Worm (Caenorhabditis elegans) whole organism, young adult: ENCODE measurements around the gene M01H9.4.

ENCODE experiments used
- B0019.2 ChIP-seq: fragments of 200-800 bp; sonication (Bioruptor generic); conservative IDR thresholded peaks from 2 replicates; pipeline ENCODE4 v1.3.6; 2022; ENCODE audit warnings: missing genetic modification reagents, missing genetic modification characterization, missing compliant biosample characterization
- B0261.1 ChIP-seq: sonication (generic microtip); optimal IDR thresholded peaks from 2 replicates; lab custom pipeline; 2016; ENCODE audit warnings: mild to moderate bottlenecking, missing genetic modification characterization, moderate library complexity, missing compliant biosample characterization
- F22D6.2 ChIP-seq: sonication (generic microtip); optimal IDR thresholded peaks from 2 replicates; lab custom pipeline; 2016; ENCODE audit warnings: mild to moderate bottlenecking, missing genetic modification characterization, missing compliant biosample characterization
- F33H1.4 ChIP-seq: fragments of 200-800 bp; sonication (Bioruptor generic); IDR thresholded peaks from 2 replicates; pipeline ENCODE4 v1.3.6; 2022; ENCODE audit warnings: missing genetic modification reagents, missing genetic modification characterization, missing compliant biosample characterization
- F39B2.1 ChIP-seq: fragments of 200-800 bp; sonication (Bioruptor generic); IDR thresholded peaks from 2 replicates; pipeline ENCODE4 v1.3.6; 2022; ENCODE audit warnings: missing genetic modification reagents, missing genetic modification characterization, missing compliant biosample characterization
- F49E8.2 ChIP-seq: sonication (generic microtip); optimal IDR thresholded peaks from 3 replicates; lab custom pipeline; 2017; ENCODE audit warnings: missing genetic modification characterization, mild to moderate bottlenecking, missing compliant biosample characterization, antibody characterized with exemption, moderate library complexity; ENCODE audit not compliant: insufficient read depth
- Y53F4B.3 ChIP-seq: fragments of 200-800 bp; sonication (Bioruptor generic); IDR thresholded peaks from 2 replicates; pipeline ENCODE4 v1.3.6; 2022; ENCODE audit warnings: missing genetic modification reagents, missing genetic modification characterization, missing compliant biosample characterization
- Y67H2A.10 ChIP-seq: fragments of 200-800 bp; sonication (Bioruptor generic); conservative IDR thresholded peaks from 2 replicates; pipeline ENCODE4 v1.3.6; 2022; ENCODE audit warnings: missing genetic modification reagents, missing genetic modification characterization, missing compliant biosample characterization
- aptf-2 ChIP-seq: fragments of 200-800 bp; sonication (Bioruptor generic); conservative IDR thresholded peaks from 2 replicates; pipeline ENCODE4 v1.3.6; 2022; ENCODE audit warnings: missing genetic modification reagents, missing genetic modification characterization, missing compliant biosample characterization
- atf-7 ChIP-seq: sonication (generic microtip); optimal IDR thresholded peaks from 2 replicates; lab custom pipeline; 2017; ENCODE audit warnings: mild to moderate bottlenecking, missing genetic modification characterization, missing compliant biosample characterization
- athp-1 ChIP-seq: sonication (generic microtip); optimal IDR thresholded peaks from 2 replicates; lab custom pipeline; 2017; ENCODE audit warnings: mild to moderate bottlenecking, missing genetic modification characterization, missing compliant biosample characterization
- attf-3 ChIP-seq: fragments of 200-800 bp; sonication (Bioruptor generic); conservative IDR thresholded peaks from 2 replicates; pipeline ENCODE4 v1.3.6; 2022; ENCODE audit warnings: missing genetic modification reagents, missing genetic modification characterization, missing compliant biosample characterization
- bed-1 ChIP-seq: fragments of 200-800 bp; sonication (Bioruptor generic); IDR thresholded peaks from 2 replicates; pipeline ENCODE4 v1.3.6; 2022; ENCODE audit warnings: missing genetic modification reagents, missing genetic modification characterization, missing compliant biosample characterization
- ceh-100 ChIP-seq: fragments of 200-800 bp; sonication (Bioruptor generic); IDR thresholded peaks from 2 replicates; pipeline ENCODE4 v1.3.6; 2022; ENCODE audit warnings: missing genetic modification reagents, missing genetic modification characterization, missing compliant biosample characterization
- efl-1 ChIP-seq: fragments of 150-350 bp; optimal IDR thresholded peaks from 2 replicates; lab custom pipeline; 2014; ENCODE audit warnings: missing biosample characterization, missing genetic modification reagents, missing genetic modification characterization
- egl-18 ChIP-seq: fragments of 200-800 bp; sonication (Bioruptor generic); IDR thresholded peaks from 2 replicates; pipeline ENCODE4 v1.3.6; 2022; ENCODE audit warnings: missing genetic modification reagents, missing genetic modification characterization, missing compliant biosample characterization
- egrh-3 ChIP-seq: fragments of 200-800 bp; sonication (Bioruptor generic); IDR thresholded peaks from 2 replicates; pipeline ENCODE4 v1.3.6; 2022; ENCODE audit warnings: missing genetic modification reagents, missing genetic modification characterization, missing compliant biosample characterization
- ekl-4 ChIP-seq: fragments of 200-800 bp; sonication (Bioruptor generic); IDR thresholded peaks from 2 replicates; pipeline ENCODE4 v1.3.6; 2022; ENCODE audit warnings: missing genetic modification reagents, missing genetic modification characterization, missing compliant biosample characterization
- ets-4 ChIP-seq: fragments of 200-800 bp; sonication (Bioruptor generic); optimal IDR thresholded peaks from 2 replicates; lab custom pipeline; 2018; ENCODE audit warnings: mild to moderate bottlenecking, missing genetic modification characterization, missing compliant biosample characterization
- fkh-3 ChIP-seq: sonication (generic microtip); optimal IDR thresholded peaks from 2 replicates; lab custom pipeline; 2016; ENCODE audit warnings: mild to moderate bottlenecking, missing genetic modification characterization, missing compliant biosample characterization
- gei-17 ChIP-seq: fragments of 200-800 bp; sonication (Bioruptor generic); optimal IDR thresholded peaks from 2 replicates; lab custom pipeline; 2018; ENCODE audit warnings: mild to moderate bottlenecking, missing genetic modification characterization, missing compliant biosample characterization
- hlh-26 ChIP-seq: fragments of 200-800 bp; sonication (Bioruptor generic); conservative IDR thresholded peaks from 2 replicates; pipeline ENCODE4 v1.3.6; 2022; ENCODE audit warnings: missing genetic modification reagents, missing genetic modification characterization, missing compliant biosample characterization
- hmg-20 ChIP-seq: fragments of 200-800 bp; sonication (Bioruptor generic); IDR thresholded peaks from 2 replicates; pipeline ENCODE4 v1.3.6; 2022; ENCODE audit warnings: missing genetic modification reagents, missing genetic modification characterization, missing compliant biosample characterization
- hrde-1 ChIP-seq: sonication (generic microtip); optimal IDR thresholded peaks from 2 replicates; lab custom pipeline; 2016; ENCODE audit warnings: missing genetic modification characterization, mild to moderate bottlenecking, missing compliant biosample characterization, moderate library complexity, missing genotype, missing genetic modification reagents, borderline replicate concordance
- lag-1 ChIP-seq: fragments of 200-800 bp; sonication (Bioruptor generic); IDR thresholded peaks from 2 replicates; pipeline ENCODE4 v1.3.6; 2022; ENCODE audit warnings: missing genetic modification reagents, missing genetic modification characterization, missing compliant biosample characterization
- let-607 ChIP-seq, 2 experiments: fragments of 200-800 bp in 1 of 2; sonication (Bioruptor generic) in 1 of 2; sonication (generic microtip) in 1 of 2; optimal IDR thresholded peaks; 2 replicates each; lab custom pipeline; 2016 to 2018; ENCODE audit warnings: mild to moderate bottlenecking in 2 of 2, missing compliant biosample characterization in 2 of 2, missing genetic modification characterization in 2 of 2, moderate library complexity in 2 of 2, missing genotype in 1 of 2
- lin-54 ChIP-seq: fragments of 200-800 bp; sonication (Bioruptor generic); optimal IDR thresholded peaks from 2 replicates; lab custom pipeline; 2018; ENCODE audit warnings: mild to moderate bottlenecking, missing genetic modification characterization, missing compliant biosample characterization
- lir-1 ChIP-seq: fragments of 200-800 bp; sonication (Bioruptor generic); conservative IDR thresholded peaks from 2 replicates; pipeline ENCODE4 v1.3.6; 2022; ENCODE audit warnings: missing genetic modification reagents, missing genetic modification characterization, missing compliant biosample characterization
- lsy-27 ChIP-seq: sonication (generic microtip); optimal IDR thresholded peaks from 2 replicates; lab custom pipeline; 2017; ENCODE audit warnings: missing genetic modification characterization, mild to moderate bottlenecking, missing compliant biosample characterization, antibody characterized with exemption, missing genotype, borderline replicate concordance; ENCODE audit not compliant: insufficient read depth
- madf-3 ChIP-seq: fragments of 200-800 bp; sonication (Bioruptor generic); IDR thresholded peaks from 2 replicates; pipeline ENCODE4 v1.3.6; 2022; ENCODE audit warnings: missing genetic modification reagents, missing genetic modification characterization, missing compliant biosample characterization
- mel-28 ChIP-seq: sonication (generic microtip); optimal IDR thresholded peaks from 2 replicates; lab custom pipeline; 2016; ENCODE audit warnings: borderline replicate concordance, mild to moderate bottlenecking, missing genetic modification characterization, missing compliant biosample characterization
- mxl-1 ChIP-seq: sonication (generic microtip); optimal IDR thresholded peaks from 2 replicates; lab custom pipeline; 2016; ENCODE audit warnings: missing genetic modification characterization, missing compliant biosample characterization
- nhr-90 ChIP-seq: sonication (generic microtip); optimal IDR thresholded peaks from 2 replicates; lab custom pipeline; 2016; ENCODE audit warnings: missing genotype, mild to moderate bottlenecking, missing genetic modification characterization, missing compliant biosample characterization
- pbrm-1 ChIP-seq: fragments of 200-800 bp; sonication (Bioruptor generic); IDR thresholded peaks from 2 replicates; pipeline ENCODE4 v1.3.6; 2022; ENCODE audit warnings: missing genetic modification reagents, missing genetic modification characterization, missing compliant biosample characterization
- pha-4 ChIP-seq: fragments of 150-350 bp; sonication (generic microtip); optimal IDR thresholded peaks from 2 replicates; lab custom pipeline; 2014; ENCODE audit warnings: missing biosample characterization, missing genetic modification reagents, missing genetic modification characterization
- repo-1 ChIP-seq: sonication (generic microtip); optimal IDR thresholded peaks from 2 replicates; lab custom pipeline; 2017; ENCODE audit warnings: mild to moderate bottlenecking, missing genetic modification characterization, missing compliant biosample characterization
- sea-2 ChIP-seq: fragments of 200-800 bp; sonication (Bioruptor generic); IDR thresholded peaks from 2 replicates; pipeline ENCODE4 v1.3.6; 2022; ENCODE audit warnings: missing genetic modification characterization, missing compliant biosample characterization
- snpc-3.4 ChIP-seq: sonication (generic microtip); optimal IDR thresholded peaks from 2 replicates; lab custom pipeline; 2017; ENCODE audit warnings: missing genetic modification characterization, mild to moderate bottlenecking, missing compliant biosample characterization, antibody characterized with exemption, moderate library complexity, missing genotype, missing genetic modification reagents
- snpc-4 ChIP-seq, 5 experiments: fragments of 150-350 bp in 1 of 5; sonication (generic microtip) in 4 of 5; optimal IDR thresholded peaks; 2 replicates each; lab custom pipeline; 2014 to 2018; ENCODE audit warnings: missing genetic modification characterization in 5 of 5, missing biosample characterization in 3 of 5, antibody characterized with exemption in 2 of 5, mild to moderate bottlenecking in 2 of 5, missing compliant biosample characterization in 2 of 5, missing genotype in 2 of 5, moderate library complexity in 2 of 5, missing genetic modification reagents in 1 of 5
- tlf-1 ChIP-seq: fragments of 200-800 bp; sonication (Bioruptor generic); optimal IDR thresholded peaks from 2 replicates; lab custom pipeline; 2018; ENCODE audit warnings: mild to moderate bottlenecking, missing genetic modification characterization, missing compliant biosample characterization
- unc-62 ChIP-seq: fragments of 150-350 bp; optimal IDR thresholded peaks from 2 replicates; lab custom pipeline; 2014; ENCODE audit warnings: missing biosample characterization, missing genetic modification reagents, missing genetic modification characterization
- zfh-2 ChIP-seq: fragments of 200-800 bp; sonication (Bioruptor generic); conservative IDR thresholded peaks from 2 replicates; pipeline ENCODE4 v1.3.6; 2022; ENCODE audit warnings: missing genetic modification reagents, missing genetic modification characterization, missing compliant biosample characterization
- zim-3 ChIP-seq: sonication (generic microtip); optimal IDR thresholded peaks from 2 replicates; lab custom pipeline; 2017; ENCODE audit warnings: mild to moderate bottlenecking, missing genetic modification characterization, moderate library complexity, missing compliant biosample characterization
- ztf-25 ChIP-seq: fragments of 200-800 bp; sonication (Bioruptor generic); IDR thresholded peaks from 2 replicates; pipeline ENCODE4 v1.3.6; 2022; ENCODE audit warnings: missing genetic modification reagents, missing genetic modification characterization, missing compliant biosample characterization
- ztf-28 ChIP-seq: fragments of 200-800 bp; sonication (Bioruptor generic); IDR thresholded peaks from 2 replicates; pipeline ENCODE4 v1.3.6; 2022; ENCODE audit warnings: missing genetic modification reagents, missing genetic modification characterization, missing compliant biosample characterization

Gene M01H9.4

ce11 chrIV:4516478-4516877 is 33.8 kb upstream of the M01H9.4 start:
- TF ChIP-seq zfh-2 (GFP tag; lab: Robert Waterston, UW) (peak; percentile 45), egrh-3 (peak; percentile 79), attf-3 (no peak; the same call in 1 of the 2 replicates), Y53F4B.3 (GFP tag; lab: Robert Waterston, UW) (no peak)

ce11 chrIV:4513269-4513819 is 30.6 kb upstream of the M01H9.4 start, which contains the start of gene sar-1:
Gene sar-1 (minus strand): TSS chrIV:4513319.
- TF ChIP-seq hmg-20 (GFP tag; lab: Robert Waterston, UW) (peak; percentile 67), lir-1 (peak; percentile 64; the same call in 1 of the 2 replicates), F33H1.4 (GFP tag; lab: Robert Waterston, UW) (peak; percentile 72), hrde-1 (tag; lab: Kevin White, UChicago) (no peak), snpc-4 (GFP tag; optimal IDR thresholded peaks at IDR 0.05; lab: Kevin White, UChicago) (no peak), snpc-4 (tag; optimal IDR thresholded peaks at IDR 0.05; lab: Kevin White, UChicago) (peak in 2 of 4 experiments; percentile 65 to 70), Y67H2A.10 (GFP tag; lab: Robert Waterston, UW) (no peak), mel-28 (tag; lab: Kevin White, UChicago) (no peak), hlh-26 (GFP tag; lab: Robert Waterston, UW) (no peak), B0019.2 (GFP tag; lab: Robert Waterston, UW) (no peak), aptf-2 (GFP tag; lab: Robert Waterston, UW) (no peak), efl-1 (GFP tag; lab: Kevin White, UChicago) (peak; percentile 55), F49E8.2 (tag; lab: Kevin White, UChicago) (no peak), tlf-1 (GFP tag; lab: Kevin White, UChicago) (peak; percentile 81), ceh-100 (GFP tag; lab: Robert Waterston, UW) (peak; percentile 56; the same call in 1 of the 2 replicates), ekl-4 (GFP tag; lab: Robert Waterston, UW) (peak; percentile 68), let-607 (tag; optimal IDR thresholded peaks at IDR 0.05; lab: Kevin White, UChicago) (peak; percentile 98), nhr-90 (tag; lab: Kevin White, UChicago) (no peak), ets-4 (GFP tag; lab: Kevin White, UChicago) (no peak), mxl-1 (tag; lab: Kevin White, UChicago) (no peak), egl-18 (no peak), ztf-25 (GFP tag; lab: Robert Waterston, UW) (no peak), lag-1 (GFP tag; lab: Robert Waterston, UW) (no peak), unc-62 (no peak), zim-3 (tag; lab: Kevin White, UChicago) (no peak), lsy-27 (no peak), lin-54 (GFP tag; lab: Kevin White, UChicago) (peak; percentile 79), ztf-28 (no peak), pha-4 (tag; lab: Kevin White, UChicago) (no peak), atf-7 (tag; lab: Kevin White, UChicago) (peak; percentile 21), Y53F4B.3 (GFP tag; lab: Robert Waterston, UW) (no peak), sea-2 (GFP tag; lab: Robert Waterston, UW) (no peak), fkh-3 (tag; lab: Kevin White, UChicago) (no peak), gei-17 (no peak), athp-1 (tag; lab: Kevin White, UChicago) (peak; percentile 9), repo-1 (peak; percentile 39), F22D6.2 (tag; lab: Kevin White, UChicago) (peak; percentile 32), B0261.1 (tag; lab: Kevin White, UChicago) (no peak), F39B2.1 (no peak), madf-3 (GFP tag; lab: Robert Waterston, UW) (no peak), pbrm-1 (peak; percentile 79), bed-1 (GFP tag; lab: Robert Waterston, UW) (no peak), snpc-3.4 (tag; lab: Kevin White, UChicago) (peak; percentile 2)
